Worm (Caenorhabditis elegans) whole organism, L1 larva: ENCODE data around the gene nlp-7.

ENCODE experiments used
- aly-2 ChIP-seq: fragments of 150-350 bp; optimal IDR thresholded peaks from 2 replicates; lab custom pipeline; 2014; ENCODE audit warnings: missing biosample characterization, missing genetic modification characterization
- elt-3 ChIP-seq, 6 experiments: fragments of 150-350 bp in 1 of 6; sonication (generic microtip); optimal IDR thresholded peaks; 2 replicates each; lab custom pipeline; 2017 to 2018; ENCODE audit warnings: missing biosample characterization in 6 of 6, missing genetic modification characterization in 6 of 6, inconsistent platforms in 1 of 6
- mep-1 ChIP-seq: fragments of 150-350 bp; optimal IDR thresholded peaks from 2 replicates; lab custom pipeline; 2014; ENCODE audit warnings: missing biosample characterization, missing genetic modification characterization
- nhr-28 ChIP-seq: fragments of 150-350 bp; optimal IDR thresholded peaks from 2 replicates; lab custom pipeline; 2014; ENCODE audit warnings: missing biosample characterization, missing genetic modification characterization
- skn-1 ChIP-seq: fragments of 150-350 bp; optimal IDR thresholded peaks from 2 replicates; lab custom pipeline; 2014; ENCODE audit warnings: missing biosample characterization, missing genetic modification characterization

- TF ChIP-seq skn-1: no peak
- TF ChIP-seq nhr-28: no peak
- TF ChIP-seq aly-2 (tag; lab: Kevin White, UChicago): no peak
- no peak for TF ChIP-seq mep-1 (tag; lab: Kevin White, UChicago)
- TF ChIP-seq elt-3 (tag; optimal IDR thresholded peaks at IDR 0.05; lab: Kevin White, UChicago): no peak
Observed at ce11 chrX:8613053-8613452, 20.1 kb downstream of the nlp-7 start, which contains the start of gene K01A12.2.
